Fruit fly (Drosophila melanogaster): ENCODE data around the gene CG8870.

dm6 chr3R:13371840-13372680 lies 7.6 kb upstream of the CG8870 start, which contains the start of the genes Lip3 and CG34309:
- TF ChIP-seq psq (optimal IDR thresholded peaks at IDR 0.05): no peak
- TF ChIP-seq h (optimal IDR thresholded peaks at IDR 0.05): no peak
- no peak for TF ChIP-seq insv (optimal IDR thresholded peaks at IDR 0.05)
- TF ChIP-seq ttk (optimal IDR thresholded peaks at IDR 0.05): no peak
- no peak for TF ChIP-seq Myc (optimal IDR thresholded peaks at IDR 0.05)

All from Kc167 (cell line).